Worm (Caenorhabditis elegans) whole organism, late embryonic: Measurements from ENCODE around the gene cey-4.

Experiments
- ama-1 ChIP-seq: fragments of 150-350 bp; optimal IDR thresholded peaks from 2 replicates; lab custom pipeline; 2014
- ceh-34 ChIP-seq: sonication (generic microtip); optimal IDR thresholded peaks from 2 replicates; lab custom pipeline; 2016; ENCODE audit warnings: mild to moderate bottlenecking, missing genetic modification characterization, missing compliant biosample characterization
- dmd-4 ChIP-seq: sonication (generic microtip); optimal IDR thresholded peaks from 2 replicates; lab custom pipeline; 2016; ENCODE audit warnings: borderline replicate concordance, missing genetic modification characterization, missing compliant biosample characterization
- elt-4 ChIP-seq: sonication (generic microtip); optimal IDR thresholded peaks from 2 replicates; lab custom pipeline; 2016; ENCODE audit warnings: missing genetic modification characterization, missing compliant biosample characterization
- gmeb-2 ChIP-seq: sonication (generic microtip); optimal IDR thresholded peaks from 2 replicates; lab custom pipeline; 2016; ENCODE audit warnings: missing genetic modification characterization, inconsistent platforms, missing compliant biosample characterization
- pag-3 ChIP-seq: sonication (generic microtip); optimal IDR thresholded peaks from 2 replicates; lab custom pipeline; 2016; ENCODE audit warnings: missing compliant biosample characterization, missing genetic modification characterization, borderline replicate concordance
- pat-9 ChIP-seq: fragments of 200-800 bp; sonication (Bioruptor generic); optimal IDR thresholded peaks from 2 replicates; lab custom pipeline; 2018; ENCODE audit warnings: mild to moderate bottlenecking, missing genetic modification characterization, moderate library complexity, missing compliant biosample characterization
- pha-4 ChIP-seq: fragments of 150-350 bp; optimal IDR thresholded peaks from 2 replicates; lab custom pipeline; 2018; ENCODE audit warnings: missing biosample characterization, missing genetic modification reagents, missing genetic modification characterization
- ref-2 ChIP-seq: sonication (generic microtip); optimal IDR thresholded peaks from 2 replicates; lab custom pipeline; 2016; ENCODE audit warnings: missing genetic modification characterization, missing compliant biosample characterization
- unc-86 ChIP-seq: sonication (generic microtip); optimal IDR thresholded peaks from 2 replicates; lab custom pipeline; 2016; ENCODE audit warnings: missing genetic modification characterization, missing compliant biosample characterization

- TF ChIP-seq ref-2 (tag; lab: Kevin White, UChicago) (peak; percentile 80), gmeb-2 (tag; lab: Kevin White, UChicago) (peak; percentile 50), dmd-4 (peak; percentile 38), elt-4 (tag; lab: Kevin White, UChicago) (no peak), ama-1 (lab: Kevin White, UChicago) (no peak), unc-86 (peak; percentile 88), ceh-34 (tag; lab: Kevin White, UChicago) (peak; percentile 76), pag-3 (no peak), pat-9 (peak; percentile 77), pha-4 (tag; lab: Kevin White, UChicago) (no peak)
These were observed 19.6 kb downstream of the cey-4 start, which contains the start of the genes fbxb-85 and hex-3 for ce11 chrIII:10848858-10849257.
